Worm (Caenorhabditis elegans) whole organism, L2 larva: ENCODE measurements around the gene peb-1.

Experiments used
- blmp-1 ChIP-seq: sonication (generic microtip); optimal IDR thresholded peaks from 2 replicates; lab custom pipeline; 2017; ENCODE audit warnings: missing genetic modification characterization, mild to moderate bottlenecking, missing compliant biosample characterization, antibody characterized with exemption, moderate library complexity; ENCODE audit not compliant: insufficient read depth
- dmd-4 ChIP-seq: sonication (generic microtip); optimal IDR thresholded peaks from 2 replicates; lab custom pipeline; 2017; ENCODE audit warnings: missing biosample characterization, missing genetic modification characterization
- egl-27 ChIP-seq: sonication (generic microtip); optimal IDR thresholded peaks from 3 replicates; lab custom pipeline; 2017; ENCODE audit warnings: missing biosample characterization, missing genetic modification reagents, missing genetic modification characterization
- lin-13 ChIP-seq: fragments of 150-350 bp; optimal IDR thresholded peaks from 2 replicates; lab custom pipeline; 2014; ENCODE audit warnings: missing biosample characterization, missing genetic modification reagents, missing genetic modification characterization
- nhr-11 ChIP-seq: fragments of 150-350 bp; optimal IDR thresholded peaks from 2 replicates; lab custom pipeline; 2014; ENCODE audit warnings: missing biosample characterization, missing genetic modification characterization
- nhr-12 ChIP-seq: fragments of 150-350 bp; optimal IDR thresholded peaks from 2 replicates; lab custom pipeline; 2014; ENCODE audit warnings: missing biosample characterization, missing genetic modification characterization
- nhr-237 ChIP-seq: fragments of 150-350 bp; optimal IDR thresholded peaks from 2 replicates; lab custom pipeline; 2014; ENCODE audit warnings: missing biosample characterization, missing genetic modification characterization
- skn-1 ChIP-seq: sonication (generic microtip); optimal IDR thresholded peaks from 2 replicates; lab custom pipeline; 2017; ENCODE audit warnings: missing biosample characterization, missing genetic modification characterization
- snpc-4 ChIP-seq: fragments of 150-350 bp; optimal IDR thresholded peaks from 2 replicates; lab custom pipeline; 2014; ENCODE audit warnings: missing biosample characterization, missing genetic modification characterization
- unc-62 ChIP-seq: fragments of 150-350 bp; optimal IDR thresholded peaks from 2 replicates; lab custom pipeline; 2014; ENCODE audit warnings: missing biosample characterization, missing genetic modification reagents, missing genetic modification characterization

ce11 chrX:2261003-2261402 is 50.2 kb downstream of the peb-1 start, which contains the start of gene AH9.3:
- TF ChIP-seq nhr-237 (tag; lab: Kevin White, UChicago): no peak
- TF ChIP-seq nhr-12 (tag; lab: Kevin White, UChicago): no peak
- TF ChIP-seq egl-27 (tag; lab: Kevin White, UChicago): no peak
- no peak for TF ChIP-seq unc-62 (GFP tag; lab: Kevin White, UChicago)
- no peak for TF ChIP-seq skn-1 (tag; lab: Kevin White, UChicago)
- no peak for TF ChIP-seq dmd-4
- no peak for TF ChIP-seq nhr-11
- TF ChIP-seq snpc-4: no peak
- TF ChIP-seq blmp-1 (tag; lab: Kevin White, UChicago): no peak
- no peak for TF ChIP-seq lin-13 (GFP tag; lab: Kevin White, UChicago)
